Fruit fly (Drosophila melanogaster): Measurements from ENCODE around the gene Nazo.
A peak's percentile ranks its signal among the peaks of the same experiment; 100 is the strongest.

- no peak for TF ChIP-seq CG9705 (GFP tag; optimal IDR thresholded peaks at IDR 0.05)
- TF ChIP-seq dl (GFP tag; optimal IDR thresholded peaks at IDR 0.05; ENCODE audit: insufficient read depth in 1 of 2, partially characterized antibody in 2 of 2), result peak in 1 of 2 experiments; percentile 9
- no peak for TF ChIP-seq CrebA (GFP tag; optimal IDR thresholded peaks at IDR 0.05; ENCODE audit: borderline replicate concordance)
- TF ChIP-seq lola (GFP tag; optimal IDR thresholded peaks at IDR 0.05), result no peak
- TF ChIP-seq brk (GFP tag; optimal IDR thresholded peaks at IDR 0.05), result no peak
- TF ChIP-seq br (GFP tag; optimal IDR thresholded peaks at IDR 0.05), result no peak
Observed at dm6 chr3R:8317215-8317614, 29.5 kb downstream of the Nazo start, which contains the start of gene Ctr1B.
